Fruit fly (Drosophila melanogaster) whole organism, prepupa: ENCODE results near the gene CG12241.

Experiments used
- Blimp-1 ChIP-seq: fragments of 200-800 bp; sonication (Bioruptor generic); optimal IDR thresholded peaks from 3 replicates; lab custom pipeline; 2017; ENCODE audit warnings: missing biosample characterization, missing genetic modification characterization, mild to moderate bottlenecking, moderate library complexity, missing genetic modification reagents
- CG10631 ChIP-seq: fragments of 200-800 bp; sonication (Bioruptor generic); optimal IDR thresholded peaks from 2 replicates; lab custom pipeline; 2016; ENCODE audit warnings: missing biosample characterization, missing genetic modification characterization
- CG10669 ChIP-seq: fragments of 200-800 bp; sonication (Bioruptor generic); optimal IDR thresholded peaks from 3 replicates; lab custom pipeline; 2018; ENCODE audit warnings: missing biosample characterization, mild to moderate bottlenecking, missing genetic modification characterization, moderate library complexity
- CG11294 ChIP-seq: fragments of 200-800 bp; sonication (Bioruptor generic); IDR thresholded peaks from 2 replicates; pipeline ENCODE4 v1.3.6; 2022; ENCODE audit warnings: missing biosample characterization, missing genetic modification characterization
- CG11762 ChIP-seq: fragments of 200-800 bp; sonication (Bioruptor generic); optimal IDR thresholded peaks from 3 replicates; lab custom pipeline; 2016; ENCODE audit warnings: missing biosample characterization, missing genetic modification characterization; ENCODE audit not compliant: insufficient read depth
- CG11902 ChIP-seq: fragments of 200-800 bp; sonication (Bioruptor generic); optimal IDR thresholded peaks from 3 replicates; lab custom pipeline; 2016; ENCODE audit warnings: missing biosample characterization, missing genetic modification characterization
- CG15336 ChIP-seq: fragments of 200-800 bp; sonication (Bioruptor generic); IDR thresholded peaks from 2 replicates; pipeline ENCODE4 v1.3.6; 2022; ENCODE audit warnings: missing biosample characterization, missing genetic modification characterization
- CG1621 ChIP-seq: fragments of 200-800 bp; sonication (Bioruptor generic); optimal IDR thresholded peaks from 3 replicates; lab custom pipeline; 2018; ENCODE audit warnings: missing biosample characterization, mild to moderate bottlenecking, missing genetic modification characterization
- CG16779 ChIP-seq: fragments of 200-800 bp; sonication (Bioruptor generic); optimal IDR thresholded peaks from 3 replicates; lab custom pipeline; 2017; ENCODE audit warnings: missing biosample characterization, mild to moderate bottlenecking, missing genetic modification characterization
- CG3032 ChIP-seq: fragments of 200-800 bp; optimal IDR thresholded peaks from 2 replicates; lab custom pipeline; 2019; ENCODE audit warnings: missing biosample characterization, mild to moderate bottlenecking, missing genetic modification characterization, moderate library complexity
- CG31627 ChIP-seq: fragments of 200-800 bp; sonication (Bioruptor generic); optimal IDR thresholded peaks from 3 replicates; lab custom pipeline; 2016; ENCODE audit warnings: missing biosample characterization, missing genetic modification characterization
- CG32006 ChIP-seq: fragments of 200-800 bp; sonication (Bioruptor generic); optimal IDR thresholded peaks from 3 replicates; lab custom pipeline; 2017; ENCODE audit warnings: missing biosample characterization, mild to moderate bottlenecking, missing genetic modification characterization
- CG34406 ChIP-seq: fragments of 200-800 bp; sonication (Bioruptor generic); optimal IDR thresholded peaks from 3 replicates; lab custom pipeline; 2016; ENCODE audit warnings: missing biosample characterization, missing genetic modification characterization
- CG3919 ChIP-seq: fragments of 200-800 bp; sonication (Bioruptor generic); optimal IDR thresholded peaks from 3 replicates; lab custom pipeline; 2016; ENCODE audit warnings: missing biosample characterization, missing genetic modification characterization
- CG4318 ChIP-seq: fragments of 200-800 bp; sonication (Bioruptor generic); optimal IDR thresholded peaks from 3 replicates; lab custom pipeline; 2017; ENCODE audit warnings: missing biosample characterization, mild to moderate bottlenecking, missing genetic modification characterization
- CG6163 ChIP-seq: fragments of 200-800 bp; sonication (Bioruptor generic); IDR thresholded peaks from 3 replicates; pipeline ENCODE4 v1.3.6; 2022; ENCODE audit warnings: missing biosample characterization, missing genetic modification characterization
- CG6792 ChIP-seq: fragments of 200-800 bp; sonication (Bioruptor generic); optimal IDR thresholded peaks from 3 replicates; lab custom pipeline; 2016; ENCODE audit warnings: missing biosample characterization, missing genetic modification characterization
- CG6808 ChIP-seq: fragments of 200-800 bp; sonication (Bioruptor generic); optimal IDR thresholded peaks from 3 replicates; lab custom pipeline; 2017; ENCODE audit warnings: missing biosample characterization, missing genetic modification characterization, mild to moderate bottlenecking, moderate library complexity, missing genetic modification reagents
- CG6854 ChIP-seq: fragments of 200-800 bp; sonication (Bioruptor generic); optimal IDR thresholded peaks from 2 replicates; lab custom pipeline; 2017; ENCODE audit warnings: missing biosample characterization, mild to moderate bottlenecking, missing genetic modification characterization
- CG7368 ChIP-seq: fragments of 200-800 bp; sonication (Bioruptor generic); optimal IDR thresholded peaks from 3 replicates; lab custom pipeline; 2016; ENCODE audit warnings: missing biosample characterization, missing genetic modification characterization
- CG8119 ChIP-seq: fragments of 200-800 bp; sonication (Bioruptor generic); IDR thresholded peaks from 3 replicates; pipeline ENCODE4 v1.3.6; 2022; ENCODE audit warnings: missing biosample characterization, missing genetic modification characterization
- CG8319 ChIP-seq: fragments of 200-800 bp; sonication (Bioruptor generic); optimal IDR thresholded peaks from 3 replicates; lab custom pipeline; 2016; ENCODE audit warnings: missing biosample characterization, missing genetic modification characterization
- CG8632 ChIP-seq: fragments of 200-800 bp; sonication (Bioruptor generic); optimal IDR thresholded peaks from 3 replicates; lab custom pipeline; 2016; ENCODE audit warnings: missing biosample characterization, missing genetic modification characterization
- CG9139 ChIP-seq: fragments of 200-800 bp; sonication (Bioruptor generic); optimal IDR thresholded peaks from 3 replicates; lab custom pipeline; 2017; ENCODE audit warnings: missing biosample characterization, mild to moderate bottlenecking, missing genetic modification characterization
- Eip75B ChIP-seq: fragments of 200-800 bp; sonication (Bioruptor generic); optimal IDR thresholded peaks from 3 replicates; lab custom pipeline; 2016; ENCODE audit warnings: missing biosample characterization, missing genetic modification characterization
- Eip78C ChIP-seq: fragments of 200-800 bp; sonication (Bioruptor generic); peaks from one replicate; lab custom pipeline; 2016; ENCODE audit warnings: missing biosample characterization, missing genetic modification characterization
- Eip93F ChIP-seq: fragments of 200-800 bp; sonication (Bioruptor generic); optimal IDR thresholded peaks from 2 replicates; lab custom pipeline; 2016; ENCODE audit warnings: missing biosample characterization, mild to moderate bottlenecking, missing genetic modification characterization
- Ets21C ChIP-seq: fragments of 200-800 bp; sonication (Bioruptor generic); optimal IDR thresholded peaks from 3 replicates; lab custom pipeline; 2016; ENCODE audit warnings: missing biosample characterization, missing genetic modification characterization
- Gug ChIP-seq: fragments of 200-800 bp; sonication (Bioruptor generic); IDR thresholded peaks from 2 replicates; pipeline ENCODE4 v1.3.6; 2022; ENCODE audit warnings: missing biosample characterization, missing genetic modification characterization
- Hr39 ChIP-seq: fragments of 200-800 bp; sonication (Bioruptor generic); optimal IDR thresholded peaks from 2 replicates; lab custom pipeline; 2016; ENCODE audit warnings: missing biosample characterization, missing genetic modification characterization
- Hr4 ChIP-seq: fragments of 200-800 bp; sonication (Bioruptor generic); optimal IDR thresholded peaks from 3 replicates; lab custom pipeline; 2016; ENCODE audit warnings: missing biosample characterization, missing genetic modification characterization
- Lpt ChIP-seq: fragments of 200-800 bp; sonication (Bioruptor generic); optimal IDR thresholded peaks from 3 replicates; lab custom pipeline; 2016; ENCODE audit warnings: missing biosample characterization, missing genetic modification characterization
- Met ChIP-seq: fragments of 200-800 bp; sonication (Bioruptor generic); optimal IDR thresholded peaks from 3 replicates; lab custom pipeline; 2016; ENCODE audit warnings: missing biosample characterization, missing genetic modification characterization
- OdsH ChIP-seq: fragments of 200-800 bp; sonication (Bioruptor generic); optimal IDR thresholded peaks from 3 replicates; lab custom pipeline; 2016; ENCODE audit warnings: missing biosample characterization, missing genetic modification characterization
- Smox ChIP-seq: fragments of 200-800 bp; sonication (Bioruptor generic); optimal IDR thresholded peaks from 3 replicates; lab custom pipeline; 2016; ENCODE audit warnings: missing biosample characterization, missing genetic modification characterization
- Sox102F ChIP-seq: fragments of 200-800 bp; sonication (Bioruptor generic); optimal IDR thresholded peaks from 2 replicates; lab custom pipeline; 2016; ENCODE audit warnings: missing biosample characterization, mild to moderate bottlenecking, missing genetic modification characterization
- Sox15 ChIP-seq: fragments of 200-800 bp; sonication (Bioruptor generic); optimal IDR thresholded peaks from 3 replicates; lab custom pipeline; 2016; ENCODE audit warnings: missing biosample characterization, missing genetic modification characterization
- achi ChIP-seq: fragments of 200-800 bp; sonication (Bioruptor generic); optimal IDR thresholded peaks from 3 replicates; lab custom pipeline; 2016; ENCODE audit warnings: missing biosample characterization, missing genetic modification characterization
- cyc ChIP-seq: fragments of 200-800 bp; sonication (Bioruptor generic); optimal IDR thresholded peaks from 3 replicates; lab custom pipeline; 2016; ENCODE audit warnings: missing biosample characterization, missing genetic modification characterization
- dac ChIP-seq: fragments of 200-800 bp; sonication (Bioruptor generic); optimal IDR thresholded peaks from 2 replicates; lab custom pipeline; 2017; ENCODE audit warnings: missing biosample characterization, mild to moderate bottlenecking, missing genetic modification characterization
- dsx ChIP-seq: fragments of 200-800 bp; optimal IDR thresholded peaks from 3 replicates; lab custom pipeline; 2019; ENCODE audit warnings: missing biosample characterization, mild to moderate bottlenecking, missing genetic modification characterization, moderate library complexity; ENCODE audit not compliant: poor library complexity, severe bottlenecking
- eg ChIP-seq: fragments of 200-800 bp; sonication (Bioruptor generic); IDR thresholded peaks from 3 replicates; pipeline ENCODE4 v1.3.6; 2022; ENCODE audit warnings: missing biosample characterization, missing genetic modification characterization
- fd59A ChIP-seq: fragments of 200-800 bp; sonication (Bioruptor generic); optimal IDR thresholded peaks from 2 replicates; lab custom pipeline; 2017; ENCODE audit warnings: missing biosample characterization, mild to moderate bottlenecking, missing genetic modification characterization, missing genetic modification reagents
- fd85E ChIP-seq: fragments of 200-800 bp; sonication (Bioruptor generic); optimal IDR thresholded peaks from 3 replicates; lab custom pipeline; 2016; ENCODE audit warnings: missing biosample characterization, missing genetic modification characterization
- fkh ChIP-seq: fragments of 200-800 bp; sonication (Bioruptor generic); optimal IDR thresholded peaks from 3 replicates; lab custom pipeline; 2017; ENCODE audit warnings: missing biosample characterization, mild to moderate bottlenecking, missing genetic modification characterization, moderate library complexity
- lz ChIP-seq: fragments of 200-800 bp; sonication (Bioruptor generic); optimal IDR thresholded peaks from 3 replicates; lab custom pipeline; 2016; ENCODE audit warnings: missing biosample characterization, missing genetic modification characterization
- net ChIP-seq: fragments of 200-800 bp; sonication (Bioruptor generic); optimal IDR thresholded peaks from 3 replicates; lab custom pipeline; 2016; ENCODE audit warnings: missing biosample characterization, missing genetic modification characterization
- pdm3 ChIP-seq: fragments of 200-800 bp; sonication (Bioruptor generic); optimal IDR thresholded peaks from 3 replicates; lab custom pipeline; 2016; ENCODE audit warnings: missing biosample characterization, missing genetic modification characterization
- spab ChIP-seq: fragments of 200-800 bp; sonication (Bioruptor generic); optimal IDR thresholded peaks from 2 replicates; lab custom pipeline; 2017; ENCODE audit warnings: missing biosample characterization, mild to moderate bottlenecking, missing genetic modification characterization, missing genetic modification reagents
- ss ChIP-seq, 2 experiments: fragments of 200-800 bp; sonication (Bioruptor generic); optimal IDR thresholded peaks; 2 replicates in 1 of 2; 3 replicates in 1 of 2; lab custom pipeline; 2017 to 2018; ENCODE audit warnings: mild to moderate bottlenecking in 2 of 2, missing biosample characterization in 2 of 2, missing genetic modification characterization in 2 of 2, moderate library complexity in 1 of 2
- svp ChIP-seq: fragments of 200-800 bp; sonication (Bioruptor generic); peaks from one replicate; lab custom pipeline; 2016; ENCODE audit warnings: missing biosample characterization, missing genetic modification characterization
- topi ChIP-seq: fragments of 200-800 bp; sonication (Bioruptor generic); optimal IDR thresholded peaks from 3 replicates; lab custom pipeline; 2016; ENCODE audit warnings: missing biosample characterization, missing genetic modification characterization
- vri ChIP-seq: fragments of 200-800 bp; sonication (Bioruptor generic); optimal IDR thresholded peaks from 3 replicates; lab custom pipeline; 2016; ENCODE audit warnings: missing biosample characterization, mild to moderate bottlenecking, missing genetic modification characterization

The CG12241 gene

dm6 chr3R:15250454-15250853, 31.4 kb downstream of the CG12241 start:
- TF ChIP-seq pdm3 (GFP tag; lab: Kevin White, UChicago) (no peak), CG4318 (GFP tag; lab: Kevin White, UChicago) (peak; percentile 36), CG9139 (no peak), CG8119 (GFP tag; lab: Robert Waterston, UW) (peak; percentile 69), fkh (no peak), Eip78C (GFP tag; lab: Kevin White, UChicago) (peak; percentile 74), Eip93F (no peak), Blimp-1 (GFP tag; lab: Kevin White, UChicago) (no peak), CG8632 (peak; percentile 45), CG32006 (GFP tag; lab: Kevin White, UChicago) (peak; percentile 73), Met (no peak), vri (GFP tag; lab: Kevin White, UChicago) (no peak), Hr4 (GFP tag; lab: Kevin White, UChicago) (peak; percentile 56), dsx (no peak), dac (GFP tag; lab: Kevin White, UChicago) (no peak), spab (GFP tag; lab: Kevin White, UChicago) (no peak), CG34406 (GFP tag; lab: Kevin White, UChicago) (no peak), achi (GFP tag; lab: Kevin White, UChicago) (peak; percentile 72), ss (GFP tag; optimal IDR thresholded peaks at IDR 0.05; lab: Kevin White, UChicago) (no peak), CG1621 (tag; lab: Kevin White, UChicago) (no peak), Lpt (no peak), CG11294 (GFP tag; lab: Robert Waterston, UW) (peak; percentile 65; the same call in 1 of the 2 replicates), Ets21C (GFP tag; lab: Kevin White, UChicago) (no peak), lz (GFP tag; lab: Kevin White, UChicago) (peak; percentile 51), CG31627 (GFP tag; lab: Kevin White, UChicago) (peak; percentile 3), cyc (GFP tag; lab: Kevin White, UChicago) (peak; percentile 30), CG11762 (GFP tag; lab: Kevin White, UChicago) (no peak), eg (GFP tag; lab: Robert Waterston, UW) (peak; percentile 74; the same call in 1 of the 3 replicates), CG6163 (GFP tag; lab: Robert Waterston, UW) (peak; percentile 80), CG3032 (tag; lab: Kevin White, UChicago) (no peak), Eip75B (GFP tag; lab: Kevin White, UChicago) (peak; percentile 50), fd85E (GFP tag; lab: Kevin White, UChicago) (no peak), OdsH (GFP tag; lab: Kevin White, UChicago) (no peak), CG15336 (peak; percentile 76), Hr39 (GFP tag; lab: Kevin White, UChicago) (peak; percentile 21), CG6792 (GFP tag; lab: Kevin White, UChicago) (peak; percentile 46), Smox (GFP tag; lab: Kevin White, UChicago) (peak; percentile 45), CG3919 (GFP tag; lab: Kevin White, UChicago) (no peak), CG11902 (GFP tag; lab: Kevin White, UChicago) (no peak), CG8319 (GFP tag; lab: Kevin White, UChicago) (no peak), CG6854 (GFP tag; lab: Kevin White, UChicago) (no peak), Sox102F (GFP tag; lab: Kevin White, UChicago) (no peak), net (GFP tag; lab: Kevin White, UChicago) (no peak), topi (GFP tag; lab: Kevin White, UChicago) (peak; percentile 48), fd59A (peak; percentile 40), Sox15 (no peak), Gug (GFP tag; lab: Robert Waterston, UW) (peak; percentile 58), svp (GFP tag; lab: Kevin White, UChicago) (peak; percentile 72), CG16779 (tag; lab: Kevin White, UChicago) (no peak), CG10669 (GFP tag; lab: Kevin White, UChicago) (no peak), CG6808 (no peak), CG7368 (GFP tag; lab: Kevin White, UChicago) (no peak), CG10631 (GFP tag; lab: Kevin White, UChicago) (peak; percentile 66)
